Fruit fly (Drosophila melanogaster) whole organism, adult: ENCODE data around the gene CG43680.
A peak's percentile ranks its signal among the peaks of the same experiment; 100 is the strongest.

Source experiments
- CG11617 ChIP-seq: fragments of 200-800 bp; sonication (Bioruptor generic); optimal IDR thresholded peaks from 2 replicates; lab custom pipeline; 2017; ENCODE audit warnings: mild to moderate bottlenecking, missing biosample characterization, missing genetic modification reagents, missing genetic modification characterization
- CG12768 ChIP-seq: fragments of 200-800 bp; sonication (Bioruptor generic); optimal IDR thresholded peaks from 2 replicates; lab custom pipeline; 2017; ENCODE audit warnings: missing biosample characterization, missing genetic modification characterization, mild to moderate bottlenecking, moderate library complexity, missing genetic modification reagents
- CG14711 ChIP-seq: fragments of 200-800 bp; sonication (Bioruptor generic); optimal IDR thresholded peaks from 2 replicates; lab custom pipeline; 2018; ENCODE audit warnings: missing biosample characterization, mild to moderate bottlenecking, missing genetic modification characterization, moderate library complexity
- CG1620 ChIP-seq: fragments of 200-800 bp; sonication (Bioruptor generic); optimal IDR thresholded peaks from 2 replicates; lab custom pipeline; 2016; ENCODE audit warnings: missing biosample characterization, missing genetic modification characterization
- CG33017 ChIP-seq: fragments of 200-800 bp; sonication (Bioruptor generic); optimal IDR thresholded peaks from 2 replicates; lab custom pipeline; 2018; ENCODE audit warnings: missing biosample characterization, mild to moderate bottlenecking, missing genetic modification characterization, moderate library complexity
- CG5204 ChIP-seq: fragments of 200-800 bp; sonication (Bioruptor generic); optimal IDR thresholded peaks from 2 replicates; lab custom pipeline; 2016; ENCODE audit warnings: missing biosample characterization, missing genetic modification characterization
- CG7045 ChIP-seq: fragments of 200-800 bp; sonication (Bioruptor generic); optimal IDR thresholded peaks from 2 replicates; lab custom pipeline; 2017; ENCODE audit warnings: missing biosample characterization, mild to moderate bottlenecking, missing genetic modification characterization
- CG7101 ChIP-seq: fragments of 200-800 bp; sonication (Bioruptor generic); optimal IDR thresholded peaks from 2 replicates; lab custom pipeline; 2018; ENCODE audit warnings: missing biosample characterization, mild to moderate bottlenecking, missing genetic modification characterization, moderate library complexity
- Clk ChIP-seq: fragments of 200-800 bp; sonication (Bioruptor generic); optimal IDR thresholded peaks from 2 replicates; lab custom pipeline; 2017; ENCODE audit warnings: missing biosample characterization, missing genetic modification characterization
- Crg-1 ChIP-seq: fragments of 200-800 bp; sonication (Bioruptor generic); optimal IDR thresholded peaks from 2 replicates; lab custom pipeline; 2016; ENCODE audit warnings: missing biosample characterization, missing genetic modification characterization
- Hr96 ChIP-seq: fragments of 200-800 bp; sonication (Bioruptor generic); optimal IDR thresholded peaks from 2 replicates; lab custom pipeline; 2016; ENCODE audit warnings: missing biosample characterization, missing genetic modification characterization
- Mnt ChIP-seq: fragments of 200-800 bp; sonication (Bioruptor generic); optimal IDR thresholded peaks from 2 replicates; lab custom pipeline; 2016; ENCODE audit warnings: missing biosample characterization, mild to moderate bottlenecking, missing genetic modification characterization
- bab1 ChIP-seq: fragments of 200-800 bp; sonication (Bioruptor generic); optimal IDR thresholded peaks from 3 replicates; lab custom pipeline; 2019; ENCODE audit warnings: missing biosample characterization, mild to moderate bottlenecking, missing genetic modification characterization, moderate library complexity
- cic ChIP-seq: fragments of 200-800 bp; sonication (Bioruptor generic); optimal IDR thresholded peaks from 2 replicates; lab custom pipeline; 2017; ENCODE audit warnings: missing biosample characterization, mild to moderate bottlenecking, missing genetic modification characterization, moderate library complexity
- cnc ChIP-seq, 2 experiments: fragments of >200 bp; optimal IDR thresholded peaks; 2 replicates each; lab custom pipeline; 2017
- kay ChIP-seq: fragments of 200-800 bp; sonication (Bioruptor generic); peaks from one replicate; lab custom pipeline; 2016; ENCODE audit warnings: missing biosample characterization, missing genetic modification characterization, borderline replicate concordance
- ovo ChIP-seq: fragments of 200-800 bp; sonication (Bioruptor generic); optimal IDR thresholded peaks from 2 replicates; lab custom pipeline; 2016; ENCODE audit warnings: missing biosample characterization, missing genetic modification characterization
- pad ChIP-seq: fragments of 200-800 bp; sonication (Bioruptor generic); optimal IDR thresholded peaks from 3 replicates; lab custom pipeline; 2017; ENCODE audit warnings: missing biosample characterization, missing genetic modification characterization, mild to moderate bottlenecking, moderate library complexity, missing genetic modification reagents
- tj ChIP-seq: fragments of 200-800 bp; sonication (Bioruptor generic); optimal IDR thresholded peaks from 3 replicates; lab custom pipeline; 2017; ENCODE audit warnings: missing biosample characterization, mild to moderate bottlenecking, missing genetic modification characterization, moderate library complexity
- toe ChIP-seq: fragments of 200-800 bp; sonication (Bioruptor generic); optimal IDR thresholded peaks from 2 replicates; lab custom pipeline; 2016; ENCODE audit warnings: missing biosample characterization, missing genetic modification characterization

Gene CG43680

dm6 chr3L:15011638-15012335, 41.4 kb downstream of the CG43680 start:
- TF ChIP-seq CG14711 (tag; lab: Kevin White, UChicago) = peak; percentile 25
- TF ChIP-seq CG33017 (tag; lab: Kevin White, UChicago) = peak; percentile 34
- TF ChIP-seq CG12768 = peak; percentile 18
- TF ChIP-seq pad (GFP tag; lab: Kevin White, UChicago) = no peak
- no peak for TF ChIP-seq CG11617
- TF ChIP-seq CG7101 (tag; lab: Kevin White, UChicago) = peak; percentile 18
- no peak for TF ChIP-seq Clk (GFP tag; lab: Kevin White, UChicago)
- TF ChIP-seq CG1620 (GFP tag; lab: Kevin White, UChicago) = no peak
- TF ChIP-seq bab1 (GFP tag; lab: Kevin White, UChicago) = no peak
- TF ChIP-seq kay = peak; percentile 61
- TF ChIP-seq ovo = no peak

dm6 chr3L:15011142-15011541, 42.0 kb downstream of the CG43680 start:
- TF ChIP-seq cic (GFP tag; lab: Kevin White, UChicago) (no peak), toe (GFP tag; lab: Kevin White, UChicago) (no peak), Crg-1 (no peak), CG33017 (tag; lab: Kevin White, UChicago) (no peak), pad (GFP tag; lab: Kevin White, UChicago) (no peak), tj (GFP tag; lab: Kevin White, UChicago) (no peak)

dm6 chr3L:15010601-15011000, 42.5 kb downstream of the CG43680 start:
- TF ChIP-seq cnc (optimal IDR thresholded peaks at IDR 0.05; lab: Kevin White, UChicago) (no peak), Crg-1 (no peak), CG1620 (GFP tag; lab: Kevin White, UChicago) (no peak), CG12768 (no peak), Mnt (GFP tag; lab: Kevin White, UChicago) (no peak), CG5204 (GFP tag; lab: Kevin White, UChicago) (no peak), kay (no peak), Hr96 (GFP tag; lab: Kevin White, UChicago) (no peak), toe (GFP tag; lab: Kevin White, UChicago) (no peak), CG11617 (no peak), tj (GFP tag; lab: Kevin White, UChicago) (no peak), bab1 (GFP tag; lab: Kevin White, UChicago) (no peak), CG14711 (tag; lab: Kevin White, UChicago) (no peak), cic (GFP tag; lab: Kevin White, UChicago) (no peak), ovo (no peak), CG7101 (tag; lab: Kevin White, UChicago) (no peak)

- TF ChIP-seq bab1 (GFP tag; lab: Kevin White, UChicago) (no peak), pad (GFP tag; lab: Kevin White, UChicago) (no peak), CG1620 (GFP tag; lab: Kevin White, UChicago) (no peak), CG7101 (tag; lab: Kevin White, UChicago) (no peak), CG11617 (no peak), cic (GFP tag; lab: Kevin White, UChicago) (no peak), Crg-1 (no peak), ovo (no peak), CG7045 (no peak), tj (GFP tag; lab: Kevin White, UChicago) (no peak), CG33017 (tag; lab: Kevin White, UChicago) (no peak), CG5204 (GFP tag; lab: Kevin White, UChicago) (no peak), cnc (optimal IDR thresholded peaks at IDR 0.05; lab: Kevin White, UChicago) (no peak), Mnt (GFP tag; lab: Kevin White, UChicago) (no peak), CG14711 (tag; lab: Kevin White, UChicago) (no peak), Hr96 (GFP tag; lab: Kevin White, UChicago) (no peak), CG12768 (no peak), Clk (GFP tag; lab: Kevin White, UChicago) (no peak), toe (GFP tag; lab: Kevin White, UChicago) (no peak), kay (no peak)
Measured at dm6 chr3L:15009681-15010080, 43.5 kb downstream of the CG43680 start.

- TF ChIP-seq CG5204 (GFP tag; lab: Kevin White, UChicago) (no peak), kay (no peak), CG12768 (no peak), CG7045 (no peak), toe (GFP tag; lab: Kevin White, UChicago) (no peak), tj (GFP tag; lab: Kevin White, UChicago) (no peak), Hr96 (GFP tag; lab: Kevin White, UChicago) (no peak), Crg-1 (no peak), Mnt (GFP tag; lab: Kevin White, UChicago) (no peak), cnc (optimal IDR thresholded peaks at IDR 0.05; lab: Kevin White, UChicago) (no peak)
Measured at dm6 chr3L:15007271-15007948, 45.7 kb downstream of the CG43680 start.

dm6 chr3L:15006825-15007224, 46.3 kb downstream of the CG43680 start:
- TF ChIP-seq CG33017 (tag; lab: Kevin White, UChicago) (no peak), Crg-1 (no peak), kay (no peak), Mnt (GFP tag; lab: Kevin White, UChicago) (no peak), pad (GFP tag; lab: Kevin White, UChicago) (no peak), CG12768 (no peak), bab1 (GFP tag; lab: Kevin White, UChicago) (no peak), CG1620 (GFP tag; lab: Kevin White, UChicago) (no peak), Hr96 (GFP tag; lab: Kevin White, UChicago) (no peak), Clk (GFP tag; lab: Kevin White, UChicago) (no peak), cnc (optimal IDR thresholded peaks at IDR 0.05; lab: Kevin White, UChicago) (no peak), CG14711 (tag; lab: Kevin White, UChicago) (no peak), CG7045 (no peak), CG11617 (no peak), toe (GFP tag; lab: Kevin White, UChicago) (no peak), ovo (no peak), tj (GFP tag; lab: Kevin White, UChicago) (no peak), cic (GFP tag; lab: Kevin White, UChicago) (no peak)
